Fruit fly (Drosophila melanogaster) whole organism, embryonic: ENCODE data around the gene smid.

ENCODE experiments used
- Ada2b ChIP-seq: fragments of 200-800 bp; sonication (Bioruptor generic); IDR thresholded peaks from 2 replicates; pipeline ENCODE4 v1.3.6; 2022; ENCODE audit warnings: missing biosample characterization, missing genetic modification characterization
- Atf3 ChIP-seq: fragments of 200-800 bp; sonication (Bioruptor generic); optimal IDR thresholded peaks from 3 replicates; lab custom pipeline; 2016; ENCODE audit warnings: missing biosample characterization, missing genetic modification characterization
- Awh ChIP-seq: fragments of 200-800 bp; sonication (Bioruptor generic); IDR thresholded peaks from 2 replicates; pipeline ENCODE4, ENCODE4 v1.3.6; 2022; ENCODE audit warnings: missing biosample characterization, missing genetic modification characterization
- Bgb ChIP-seq: fragments of 200-800 bp; sonication (Bioruptor generic); IDR thresholded peaks from 2 replicates; pipeline ENCODE4 v1.3.6; 2022; ENCODE audit warnings: missing biosample characterization, missing genetic modification characterization; ENCODE audit not compliant: partially characterized antibody
- Bteb2 ChIP-seq: fragments of 200-800 bp; sonication (Bioruptor generic); optimal IDR thresholded peaks from 2 replicates; lab custom pipeline; 2016; ENCODE audit warnings: missing biosample characterization, missing genetic modification characterization
- CG10462 ChIP-seq: fragments of 200-800 bp; sonication (Bioruptor generic); optimal IDR thresholded peaks from 2 replicates; lab custom pipeline; 2016; ENCODE audit warnings: missing biosample characterization, missing genetic modification characterization
- CG12769 ChIP-seq: fragments of 200-800 bp; sonication (Bioruptor generic); optimal IDR thresholded peaks from 2 replicates; lab custom pipeline; 2019; ENCODE audit warnings: missing biosample characterization, mild to moderate bottlenecking, missing genetic modification characterization, moderate library complexity
- CG13424 ChIP-seq: fragments of 200-800 bp; sonication (Bioruptor generic); optimal IDR thresholded peaks from 2 replicates; lab custom pipeline; 2019; ENCODE audit warnings: missing biosample characterization, mild to moderate bottlenecking, missing genetic modification characterization, moderate library complexity
- CG14014 ChIP-seq: fragments of 200-800 bp; sonication (Bioruptor generic); IDR thresholded peaks from 2 replicates; pipeline ENCODE4 v1.3.6; 2022; ENCODE audit warnings: missing biosample characterization, missing genetic modification characterization
- CG1529 ChIP-seq: fragments of 200-800 bp; sonication (Bioruptor generic); optimal IDR thresholded peaks from 3 replicates; lab custom pipeline; 2018; ENCODE audit warnings: missing biosample characterization, missing genetic modification characterization
- CG1603 ChIP-seq: fragments of 200-800 bp; sonication (Bioruptor generic); optimal IDR thresholded peaks from 2 replicates; lab custom pipeline; 2019; ENCODE audit warnings: missing biosample characterization, mild to moderate bottlenecking, missing genetic modification characterization, moderate library complexity
- CG17568 ChIP-seq: fragments of 200-800 bp; sonication (Bioruptor generic); optimal IDR thresholded peaks from 2 replicates; lab custom pipeline; 2018; ENCODE audit warnings: missing biosample characterization, mild to moderate bottlenecking, missing genetic modification characterization, moderate library complexity
- CG18764 ChIP-seq: fragments of 200-800 bp; sonication (Bioruptor generic); optimal IDR thresholded peaks from 3 replicates; lab custom pipeline; 2016; ENCODE audit warnings: missing biosample characterization, missing genetic modification characterization
- CG30020 ChIP-seq: fragments of 200-800 bp; optimal IDR thresholded peaks from 2 replicates; lab custom pipeline; 2019; ENCODE audit warnings: missing biosample characterization, mild to moderate bottlenecking, missing genetic modification characterization, moderate library complexity
- CG34224 ChIP-seq: fragments of 200-800 bp; sonication (Bioruptor generic); IDR thresholded peaks from 3 replicates; pipeline ENCODE4 v1.3.6; 2022; ENCODE audit warnings: missing biosample characterization, missing genetic modification characterization; ENCODE audit not compliant: partially characterized antibody
- CG7372 ChIP-seq: fragments of 200-800 bp; sonication (Bioruptor generic); IDR thresholded peaks from 2 replicates; pipeline ENCODE4 v1.3.6; 2022; ENCODE audit warnings: missing biosample characterization, missing genetic modification characterization
- CG7786 ChIP-seq: fragments of 200-800 bp; sonication (Bioruptor generic); optimal IDR thresholded peaks from 2 replicates; lab custom pipeline; 2016; ENCODE audit warnings: missing biosample characterization, missing genetic modification characterization
- CG9727 ChIP-seq: fragments of 200-800 bp; sonication (Bioruptor generic); optimal IDR thresholded peaks from 3 replicates; lab custom pipeline; 2017; ENCODE audit warnings: missing biosample characterization, mild to moderate bottlenecking, missing genetic modification characterization
- CTCF ChIP-seq: fragments of 200-800 bp; sonication (Bioruptor generic); optimal IDR thresholded peaks from 2 replicates; lab custom pipeline; 2017; ENCODE audit warnings: missing biosample characterization, mild to moderate bottlenecking, missing genetic modification characterization, moderate library complexity
- Chrac-16 ChIP-seq: fragments of 200-800 bp; sonication (Bioruptor generic); optimal IDR thresholded peaks from 3 replicates; lab custom pipeline; 2016; ENCODE audit warnings: missing biosample characterization, missing genetic modification characterization
- D19B ChIP-seq: fragments of 200-800 bp; sonication (Bioruptor generic); optimal IDR thresholded peaks from 2 replicates; lab custom pipeline; 2017; ENCODE audit warnings: missing biosample characterization, mild to moderate bottlenecking, missing genetic modification characterization
- E2f1 ChIP-seq: fragments of 200-800 bp; sonication (Bioruptor generic); IDR thresholded peaks from 2 replicates; pipeline ENCODE4 v1.3.6; 2022; ENCODE audit warnings: missing biosample characterization, missing genetic modification characterization
- Eip74EF ChIP-seq, 2 experiments: fragments of 200-800 bp in 1 of 2; fragments of >200 bp in 1 of 2; sonication (Bioruptor generic) in 1 of 2; optimal IDR thresholded peaks; 2 replicates each; lab custom pipeline; 2017 to 2019; ENCODE audit warnings: missing biosample characterization in 2 of 2, missing genetic modification characterization in 2 of 2, mild to moderate bottlenecking in 1 of 2, moderate library complexity in 1 of 2
- Elba2 ChIP-seq: fragments of 200-800 bp; sonication (Bioruptor generic); optimal IDR thresholded peaks from 3 replicates; lab custom pipeline; 2016; ENCODE audit warnings: missing biosample characterization, missing genetic modification characterization
- Ets97D ChIP-seq: fragments of 200-800 bp; sonication (Bioruptor generic); optimal IDR thresholded peaks from 3 replicates; lab custom pipeline; 2016; ENCODE audit warnings: missing biosample characterization, missing genetic modification characterization
- GATAe ChIP-seq: fragments of 200-800 bp; sonication (Bioruptor generic); conservative IDR thresholded peaks from 2 replicates; pipeline ENCODE4 v1.3.6; 2022; ENCODE audit warnings: missing biosample characterization, missing genetic modification characterization
- HLH54F ChIP-seq: fragments of 200-800 bp; sonication (Bioruptor generic); optimal IDR thresholded peaks from 3 replicates; lab custom pipeline; 2016; ENCODE audit warnings: missing biosample characterization, missing genetic modification characterization
- Hand ChIP-seq: fragments of 200-800 bp; sonication (Bioruptor generic); optimal IDR thresholded peaks from 2 replicates; lab custom pipeline; 2017; ENCODE audit warnings: mild to moderate bottlenecking, missing biosample characterization, missing genetic modification reagents, missing genetic modification characterization
- HmgZ ChIP-seq: fragments of 200-800 bp; sonication (Bioruptor generic); optimal IDR thresholded peaks from 2 replicates; lab custom pipeline; 2018; ENCODE audit warnings: missing biosample characterization, mild to moderate bottlenecking, missing genetic modification characterization
- Hmr ChIP-seq: fragments of 200-800 bp; sonication (Bioruptor generic); optimal IDR thresholded peaks from 3 replicates; lab custom pipeline; 2017; ENCODE audit warnings: mild to moderate bottlenecking, missing biosample characterization, missing genetic modification reagents, missing genetic modification characterization
- Jarid2 ChIP-seq: fragments of 200-800 bp; sonication (Bioruptor generic); optimal IDR thresholded peaks from 3 replicates; lab custom pipeline; 2017; ENCODE audit warnings: mild to moderate bottlenecking, missing biosample characterization, missing genetic modification reagents, missing genetic modification characterization
- MBD-R2 ChIP-seq: fragments of 200-800 bp; sonication (Bioruptor generic); IDR thresholded peaks from 2 replicates; pipeline ENCODE4 v1.3.6; 2022; ENCODE audit warnings: missing biosample characterization, missing genetic modification characterization
- MTF-1 ChIP-seq: fragments of 200-800 bp; sonication (Bioruptor generic); optimal IDR thresholded peaks from 2 replicates; lab custom pipeline; 2018; ENCODE audit warnings: missing biosample characterization, mild to moderate bottlenecking, missing genetic modification characterization, borderline replicate concordance
- NC2α ChIP-seq: fragments of 200-800 bp; sonication (Bioruptor generic); optimal IDR thresholded peaks from 2 replicates; lab custom pipeline; 2016; ENCODE audit warnings: missing biosample characterization, missing genetic modification characterization
- NC2β ChIP-seq: fragments of 200-800 bp; sonication (Bioruptor generic); optimal IDR thresholded peaks from 2 replicates; lab custom pipeline; 2016; ENCODE audit warnings: missing biosample characterization, missing genetic modification characterization
- Optix ChIP-seq: fragments of 200-800 bp; sonication (Bioruptor generic); IDR thresholded peaks from 3 replicates; pipeline ENCODE4 v1.3.6; 2022; ENCODE audit warnings: missing biosample characterization, missing genetic modification characterization
- Sox102F ChIP-seq: fragments of 200-800 bp; sonication (Bioruptor generic); optimal IDR thresholded peaks from 2 replicates; lab custom pipeline; 2018; ENCODE audit warnings: missing biosample characterization, mild to moderate bottlenecking, missing genetic modification characterization, moderate library complexity
- Sry-δ ChIP-seq: fragments of 200-800 bp; sonication (Bioruptor generic); optimal IDR thresholded peaks from 2 replicates; lab custom pipeline; 2016; ENCODE audit warnings: missing biosample characterization, missing genetic modification characterization
- ato ChIP-seq: fragments of 200-800 bp; sonication (Bioruptor generic); IDR thresholded peaks from 2 replicates; pipeline ENCODE4 v1.3.6; 2022; ENCODE audit warnings: missing biosample characterization, missing genetic modification characterization; ENCODE audit not compliant: partially characterized antibody
- chinmo ChIP-seq: fragments of 200-800 bp; sonication (Bioruptor generic); IDR thresholded peaks from 4 replicates; pipeline ENCODE4 v1.3.6; 2022; ENCODE audit warnings: missing biosample characterization, missing genetic modification characterization; ENCODE audit not compliant: partially characterized antibody
- lilli ChIP-seq: fragments of 200-800 bp; sonication (Bioruptor generic); optimal IDR thresholded peaks from 3 replicates; lab custom pipeline; 2016; ENCODE audit warnings: missing biosample characterization, missing genetic modification characterization
- nerfin-2 ChIP-seq: fragments of 200-800 bp; sonication (Bioruptor generic); IDR thresholded peaks from 2 replicates; pipeline ENCODE4 v1.3.6; 2022; ENCODE audit warnings: missing biosample characterization, missing genetic modification characterization; ENCODE audit not compliant: partially characterized antibody
- onecut ChIP-seq: fragments of 200-800 bp; sonication (Bioruptor generic); IDR thresholded peaks from 2 replicates; pipeline ENCODE4 v1.3.6; 2022; ENCODE audit warnings: missing biosample characterization, missing genetic modification characterization
- otp ChIP-seq: fragments of 200-800 bp; sonication (Bioruptor generic); IDR thresholded peaks from 3 replicates; pipeline ENCODE4, ENCODE4 v1.3.6; 2022; ENCODE audit warnings: missing biosample characterization, missing genetic modification characterization
- peb ChIP-seq: fragments of 200-800 bp; sonication (Bioruptor generic); IDR thresholded peaks from 2 replicates; pipeline ENCODE4 v1.3.6; 2022; ENCODE audit warnings: missing biosample characterization, missing genetic modification characterization
- sens ChIP-seq: fragments of 200-800 bp; sonication (Bioruptor generic); peaks from one replicate; lab custom pipeline; 2016; ENCODE audit warnings: missing biosample characterization, missing genetic modification characterization
- trh ChIP-seq: fragments of 200-800 bp; sonication (Bioruptor generic); optimal IDR thresholded peaks from 2 replicates; lab custom pipeline; 2016; ENCODE audit warnings: missing biosample characterization, missing genetic modification characterization
- tup ChIP-seq: fragments of 200-800 bp; sonication (Bioruptor generic); optimal IDR thresholded peaks from 2 replicates; lab custom pipeline; 2016; ENCODE audit warnings: missing biosample characterization, mild to moderate bottlenecking, missing genetic modification characterization, moderate library complexity
- vvl ChIP-seq: fragments of 200-800 bp; sonication (Bioruptor generic); IDR thresholded peaks from 2 replicates; pipeline ENCODE4 v1.3.6; 2022; ENCODE audit warnings: missing biosample characterization, missing genetic modification characterization
- zen2 ChIP-seq: fragments of 200-800 bp; sonication (Bioruptor generic); IDR thresholded peaks from 3 replicates; pipeline ENCODE4 v1.3.6; 2022; ENCODE audit warnings: missing biosample characterization, missing genetic modification characterization; ENCODE audit not compliant: partially characterized antibody

Gene smid

dm6 chr3L:7359827-7360323 lies 21.5 kb upstream of the smid start, which contains the start of gene pst (continued):
- TF ChIP-seq nerfin-2 (GFP tag; lab: Robert Waterston, UW), result no peak
- 0 out of 2 replicates have a peak, but pooled peaks have one; percentile 8 for TF ChIP-seq Awh (GFP tag; lab: Robert Waterston, UW)
- peak; percentile 53; the same call in 2 of the 4 replicates for TF ChIP-seq chinmo (GFP tag; lab: Robert Waterston, UW)
- no peak for TF ChIP-seq MBD-R2 (GFP tag; lab: Robert Waterston, UW)
- no peak for TF ChIP-seq CG14014 (GFP tag; lab: Robert Waterston, UW)
- TF ChIP-seq Elba2, result no peak
- no peak for TF ChIP-seq CG13424
- TF ChIP-seq CG7786 (GFP tag; lab: Kevin White, UChicago), result peak; percentile 20
- no peak for TF ChIP-seq CG34224 (GFP tag; lab: Robert Waterston, UW)
- peak; percentile 39; the same call in 1 of the 2 replicates for TF ChIP-seq E2f1
- TF ChIP-seq otp (GFP tag; lab: Robert Waterston, UW), result peak; percentile 39; the same call in 1 of the 3 replicates
- TF ChIP-seq CG1529 (GFP tag; lab: Kevin White, UChicago), result no peak
- peak; percentile 62 for TF ChIP-seq CG17568 (GFP tag; lab: Kevin White, UChicago)
- TF ChIP-seq CG9727 (GFP tag; lab: Kevin White, UChicago), result peak; percentile 29
- no peak for TF ChIP-seq trh
- peak; percentile 74 for TF ChIP-seq CG12769 (tag; lab: Kevin White, UChicago)
- TF ChIP-seq Optix, result no peak; the same call in 2 of the 3 replicates
- no peak for TF ChIP-seq CG7372 (GFP tag; lab: Robert Waterston, UW)
- TF ChIP-seq Ada2b (GFP tag; lab: Robert Waterston, UW), result peak; percentile 4; the same call in 1 of the 2 replicates
- TF ChIP-seq Hmr (GFP tag; lab: Kevin White, UChicago), result peak; percentile 60
- TF ChIP-seq NC2β (GFP tag; lab: Kevin White, UChicago), result peak; percentile 41
- no peak for TF ChIP-seq CG10462 (GFP tag; lab: Kevin White, UChicago)
- TF ChIP-seq HLH54F (GFP tag; lab: Kevin White, UChicago), result peak; percentile 29
- peak; percentile 17 for TF ChIP-seq MTF-1 (GFP tag; lab: Kevin White, UChicago)
- TF ChIP-seq tup, result no peak
- TF ChIP-seq onecut (GFP tag; lab: Robert Waterston, UW), result peak; percentile 9; the same call in 1 of the 2 replicates
- TF ChIP-seq D19B (GFP tag; lab: Kevin White, UChicago), result peak; percentile 57
- peak; percentile 46 for TF ChIP-seq Hand (GFP tag; lab: Kevin White, UChicago)
- TF ChIP-seq CG30020 (tag; lab: Kevin White, UChicago), result no peak
- peak; percentile 11 for TF ChIP-seq HmgZ
- no peak for TF ChIP-seq Bteb2 (GFP tag; lab: Kevin White, UChicago)
- peak; percentile 51 for TF ChIP-seq Jarid2 (GFP tag; lab: Kevin White, UChicago)
- 0 out of 3 replicates have a peak, but pooled peaks have one; percentile 15 for TF ChIP-seq zen2
- TF ChIP-seq ato, result no peak; the same call in 1 of the 2 replicates
- no peak; the same call in 1 of the 2 replicates for TF ChIP-seq vvl (GFP tag; lab: Robert Waterston, UW)
- TF ChIP-seq Bgb, result peak; percentile 64
- TF ChIP-seq Chrac-16 (GFP tag; lab: Kevin White, UChicago), result no peak
- TF ChIP-seq Sry-δ (GFP tag; lab: Kevin White, UChicago), result no peak
- TF ChIP-seq Sox102F, result no peak
- TF ChIP-seq GATAe (GFP tag; lab: Robert Waterston, UW), result no peak
- no peak for TF ChIP-seq peb (GFP tag; lab: Robert Waterston, UW)
- no peak for TF ChIP-seq CTCF (GFP tag; lab: Kevin White, UChicago)
- peak; percentile 22 for TF ChIP-seq Atf3 (GFP tag; lab: Kevin White, UChicago)
- peak; percentile 31 for TF ChIP-seq sens
- TF ChIP-seq Eip74EF (GFP tag; optimal IDR thresholded peaks at IDR 0.05; lab: Kevin White, UChicago), result peak in 1 of 2 experiments; percentile 68
- peak; percentile 14 for TF ChIP-seq NC2α (GFP tag; lab: Kevin White, UChicago)
- TF ChIP-seq CG1603 (tag; lab: Kevin White, UChicago), result peak; percentile 25
- peak; percentile 53 for TF ChIP-seq Ets97D (GFP tag; lab: Kevin White, UChicago)
- TF ChIP-seq CG18764, result no peak
- no peak for TF ChIP-seq lilli
